Worm (Caenorhabditis elegans) whole organism, L4 larva: ENCODE results near the gene Y73C8B.1.

ENCODE experiments used
- D1046.2 ChIP-seq: fragments of 200-800 bp; sonication (Bioruptor generic); IDR thresholded peaks from 2 replicates; pipeline ENCODE4 v1.3.6; 2022; ENCODE audit warnings: missing genetic modification characterization, missing compliant biosample characterization
- F10B5.3 ChIP-seq: sonication (generic microtip); optimal IDR thresholded peaks from 2 replicates; lab custom pipeline; 2016; ENCODE audit warnings: mild to moderate bottlenecking, missing genetic modification characterization, missing compliant biosample characterization
- F49E8.2 ChIP-seq: sonication (generic microtip); optimal IDR thresholded peaks from 2 replicates; lab custom pipeline; 2016; ENCODE audit warnings: missing compliant biosample characterization, mild to moderate bottlenecking, missing genetic modification characterization, borderline replicate concordance
- R02D3.7 ChIP-seq: fragments of 150-350 bp; sonication (generic microtip); optimal IDR thresholded peaks from 3 replicates; lab custom pipeline; 2014; ENCODE audit warnings: missing biosample characterization, missing genetic modification characterization
- T20F7.1 ChIP-seq: fragments of 200-800 bp; sonication (Bioruptor generic); optimal IDR thresholded peaks from 2 replicates; lab custom pipeline; 2018; ENCODE audit warnings: mild to moderate bottlenecking, missing genetic modification characterization, missing compliant biosample characterization
- Y75B8A.6 ChIP-seq: fragments of 200-800 bp; sonication (Bioruptor generic); IDR thresholded peaks from 2 replicates; pipeline ENCODE4 v1.3.6; 2022; ENCODE audit warnings: missing genetic modification reagents, missing genetic modification characterization, missing compliant biosample characterization
- aha-1 ChIP-seq: fragments of 150-350 bp; peaks from one replicate; lab custom pipeline; 2014; ENCODE audit warnings: missing biosample characterization, missing genetic modification characterization
- ama-1 ChIP-seq: fragments of 150-350 bp; optimal IDR thresholded peaks from 2 replicates; lab custom pipeline; 2014; ENCODE audit warnings: inconsistent platforms, mixed read lengths
- arid-1 ChIP-seq: fragments of 200-800 bp; sonication (Bioruptor generic); conservative IDR thresholded peaks from 2 replicates; pipeline ENCODE4 v1.3.6; 2022; ENCODE audit warnings: missing genetic modification reagents, missing genetic modification characterization, missing compliant biosample characterization
- ceh-28 ChIP-seq: fragments of 150-350 bp; optimal IDR thresholded peaks from 2 replicates; lab custom pipeline; 2014; ENCODE audit warnings: missing biosample characterization, missing genetic modification reagents, missing genetic modification characterization
- ceh-62 ChIP-seq: sonication (generic microtip); optimal IDR thresholded peaks from 2 replicates; lab custom pipeline; 2017; ENCODE audit warnings: missing biosample characterization, missing genetic modification characterization
- ces-1 ChIP-seq: fragments of 150-350 bp; sonication (generic microtip); optimal IDR thresholded peaks from 4 replicates; lab custom pipeline; 2014; ENCODE audit warnings: missing biosample characterization, missing genetic modification reagents, missing genetic modification characterization
- ctbp-1 ChIP-seq: fragments of 200-800 bp; sonication (Bioruptor generic); IDR thresholded peaks from 2 replicates; pipeline ENCODE4 v1.3.6; 2022; ENCODE audit warnings: missing genetic modification reagents, missing genetic modification characterization, missing compliant biosample characterization
- daf-12 ChIP-seq: fragments of 150-350 bp; optimal IDR thresholded peaks from 2 replicates; lab custom pipeline; 2014; ENCODE audit warnings: missing biosample characterization, missing genetic modification reagents, missing genetic modification characterization
- dmd-9 ChIP-seq: fragments of 200-800 bp; sonication (Bioruptor generic); IDR thresholded peaks from 2 replicates; pipeline ENCODE4 v1.3.6; 2022; ENCODE audit warnings: missing genetic modification reagents, missing genetic modification characterization, missing compliant biosample characterization
- dpl-1 ChIP-seq: fragments of 150-350 bp; optimal IDR thresholded peaks from 2 replicates; lab custom pipeline; 2014; ENCODE audit warnings: missing biosample characterization, missing genetic modification reagents, missing genetic modification characterization
- duxl-1 ChIP-seq: sonication (generic microtip); optimal IDR thresholded peaks from 2 replicates; lab custom pipeline; 2016; ENCODE audit warnings: mild to moderate bottlenecking, missing genetic modification characterization, moderate library complexity, missing compliant biosample characterization; ENCODE audit not compliant: poor library complexity
- egl-43 ChIP-seq: fragments of 200-800 bp; sonication (Bioruptor generic); IDR thresholded peaks from 2 replicates; pipeline ENCODE4 v1.3.6; 2022; ENCODE audit warnings: missing genetic modification reagents, missing genetic modification characterization, missing compliant biosample characterization
- hmg-1.1 ChIP-seq: fragments of 200-800 bp; sonication (Bioruptor generic); IDR thresholded peaks from 2 replicates; pipeline ENCODE4 v1.3.6; 2022; ENCODE audit warnings: missing genetic modification reagents, missing genetic modification characterization, missing compliant biosample characterization
- jun-1 ChIP-seq: fragments of 150-350 bp; optimal IDR thresholded peaks from 2 replicates; lab custom pipeline; 2014; ENCODE audit warnings: missing biosample characterization, missing genetic modification reagents, missing genetic modification characterization
- madf-5 ChIP-seq, 2 experiments: fragments of 200-800 bp; sonication (Bioruptor generic); IDR thresholded peaks; 2 replicates each; pipeline ENCODE4 v1.3.6; 2022; ENCODE audit warnings: missing compliant biosample characterization in 2 of 2, missing genetic modification characterization in 2 of 2
- madf-9 ChIP-seq: fragments of 200-800 bp; sonication (Bioruptor generic); conservative IDR thresholded peaks from 2 replicates; pipeline ENCODE4 v1.3.6; 2022; ENCODE audit warnings: missing genetic modification reagents, missing genetic modification characterization, missing compliant biosample characterization
- nhr-10 ChIP-seq: fragments of 150-350 bp; optimal IDR thresholded peaks from 2 replicates; lab custom pipeline; 2014; ENCODE audit warnings: missing biosample characterization, missing genetic modification characterization
- nhr-11 ChIP-seq: fragments of 150-350 bp; optimal IDR thresholded peaks from 2 replicates; lab custom pipeline; 2014; ENCODE audit warnings: missing biosample characterization, missing genetic modification characterization
- nhr-111 ChIP-seq: fragments of 200-800 bp; sonication (Bioruptor generic); optimal IDR thresholded peaks from 2 replicates; lab custom pipeline; 2018; ENCODE audit warnings: mild to moderate bottlenecking, missing genetic modification characterization, missing compliant biosample characterization
- nhr-28 ChIP-seq: fragments of 150-350 bp; optimal IDR thresholded peaks from 2 replicates; lab custom pipeline; 2014; ENCODE audit warnings: missing biosample characterization, missing genetic modification characterization
- nhr-42 ChIP-seq: fragments of 200-800 bp; sonication (Bioruptor generic); IDR thresholded peaks from 2 replicates; pipeline ENCODE4 v1.3.6; 2022; ENCODE audit warnings: missing genetic modification characterization, missing compliant biosample characterization
- nhr-77 ChIP-seq: fragments of 150-350 bp; optimal IDR thresholded peaks from 2 replicates; lab custom pipeline; 2014; ENCODE audit warnings: missing biosample characterization, missing genetic modification characterization
- pqm-1 ChIP-seq: sonication (generic microtip); optimal IDR thresholded peaks from 2 replicates; lab custom pipeline; 2017; ENCODE audit warnings: missing biosample characterization, missing genetic modification characterization
- snpc-1.2 ChIP-seq: fragments of 200-800 bp; sonication (Bioruptor generic); IDR thresholded peaks from 2 replicates; pipeline ENCODE4 v1.3.6; 2022; ENCODE audit warnings: missing genetic modification reagents, missing genetic modification characterization, missing compliant biosample characterization
- spr-3 ChIP-seq: fragments of 200-800 bp; sonication (Bioruptor generic); optimal IDR thresholded peaks from 2 replicates; lab custom pipeline; 2018; ENCODE audit warnings: mild to moderate bottlenecking, missing genetic modification characterization, missing compliant biosample characterization
- tag-97 ChIP-seq: fragments of 200-800 bp; sonication (Bioruptor generic); IDR thresholded peaks from 2 replicates; pipeline ENCODE4 v1.3.6; 2022; ENCODE audit warnings: missing genetic modification characterization, missing compliant biosample characterization
- unc-130 ChIP-seq: sonication (generic microtip); optimal IDR thresholded peaks from 2 replicates; lab custom pipeline; 2016; ENCODE audit warnings: missing genetic modification reagents, missing genetic modification characterization, missing compliant biosample characterization
- unc-39 ChIP-seq: sonication (generic microtip); optimal IDR thresholded peaks from 2 replicates; lab custom pipeline; 2017; ENCODE audit warnings: missing biosample characterization, missing genetic modification characterization
- unc-62 ChIP-seq, 3 experiments: fragments of 150-350 bp in 1 of 3; sonication (generic microtip); optimal IDR thresholded peaks in 2 of 3; peaks in 1 of 3; 1 replicate in 1 of 3; 2 replicates in 2 of 3; lab custom pipeline; 2014 to 2017; ENCODE audit warnings: missing biosample characterization in 3 of 3, missing genetic modification characterization in 3 of 3, missing genetic modification reagents in 3 of 3, missing genotype in 1 of 3
- vab-7 ChIP-seq: fragments of 200-800 bp; sonication (Bioruptor generic); IDR thresholded peaks from 2 replicates; pipeline ENCODE4 v1.3.6; 2022; ENCODE audit warnings: missing genetic modification reagents, missing genetic modification characterization, missing compliant biosample characterization
- zfp-2 ChIP-seq: sonication (generic microtip); optimal IDR thresholded peaks from 2 replicates; lab custom pipeline; 2016; ENCODE audit warnings: mild to moderate bottlenecking, missing genetic modification characterization, missing compliant biosample characterization
- ztf-7 ChIP-seq: fragments of 150-350 bp; optimal IDR thresholded peaks from 2 replicates; lab custom pipeline; 2014; ENCODE audit warnings: missing biosample characterization, missing genetic modification characterization

The Y73C8B.1 gene

ce11 chrV:3230597-3230996 lies 33.9 kb upstream of the Y73C8B.1 start, which contains the start of gene K08D9.10:
Gene K08D9.10 (plus strand): TSS chrV:3230897.
- no peak for TF ChIP-seq ztf-7
- TF ChIP-seq vab-7 (GFP tag; lab: Robert Waterston, UW): no peak
- TF ChIP-seq ama-1 (lab: Kevin White, UChicago): no peak
- no peak for TF ChIP-seq hmg-1.1 (GFP tag; lab: Robert Waterston, UW)
- no peak for TF ChIP-seq zfp-2 (tag; lab: Kevin White, UChicago)
- TF ChIP-seq Y75B8A.6 (GFP tag; lab: Robert Waterston, UW): no peak
- TF ChIP-seq unc-39 (tag; lab: Kevin White, UChicago): no peak
- TF ChIP-seq nhr-77: no peak
- no peak for TF ChIP-seq R02D3.7 (tag; lab: Kevin White, UChicago)
- no peak for TF ChIP-seq daf-12 (tag; lab: Kevin White, UChicago)
- TF ChIP-seq tag-97 (GFP tag; lab: Robert Waterston, UW): no peak
- TF ChIP-seq madf-5 (GFP tag; IDR thresholded peaks at IDR 0.05; lab: Robert Waterston, UW): no peak
- TF ChIP-seq jun-1 (tag; lab: Kevin White, UChicago): no peak
- no peak for TF ChIP-seq nhr-10 (tag; lab: Kevin White, UChicago)
- no peak for TF ChIP-seq ceh-28 (tag; lab: Kevin White, UChicago)
- TF ChIP-seq madf-9: no peak
- no peak for TF ChIP-seq egl-43 (GFP tag; lab: Robert Waterston, UW)
- TF ChIP-seq, all 104 proteins: peak for 0

DNA sequence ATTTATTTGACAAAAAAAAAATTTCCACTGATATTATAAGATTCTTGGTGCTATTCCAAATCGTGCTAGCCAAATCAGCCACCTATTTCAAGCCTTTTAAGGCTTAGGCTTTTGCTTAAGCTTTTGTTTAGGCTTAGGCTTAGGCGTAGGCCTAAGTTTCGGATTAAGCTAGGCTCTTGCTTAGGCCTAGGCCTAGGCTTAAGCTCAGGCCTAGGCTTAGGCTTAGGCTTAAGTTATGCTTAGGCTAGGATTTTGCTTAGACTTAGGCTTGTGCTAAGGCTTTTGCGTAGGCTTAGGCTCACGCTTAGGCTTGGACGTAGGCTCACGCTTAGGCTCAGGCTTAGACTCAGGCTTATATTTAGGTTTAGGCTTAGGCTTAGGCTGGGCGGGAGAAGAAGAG lies 33.5 kb upstream of the Y73C8B.1 start:
- TF ChIP-seq aha-1 (tag; lab: Kevin White, UChicago) (no peak), nhr-111 (GFP tag; lab: Kevin White, UChicago) (no peak), unc-130 (GFP tag; lab: Kevin White, UChicago) (no peak), F49E8.2 (tag; lab: Kevin White, UChicago) (no peak), ces-1 (GFP tag; lab: Kevin White, UChicago) (no peak), vab-7 (GFP tag; lab: Robert Waterston, UW) (no peak), nhr-42 (GFP tag; lab: Robert Waterston, UW) (no peak), nhr-11 (tag; lab: Kevin White, UChicago) (no peak), pqm-1 (tag; lab: Kevin White, UChicago) (no peak), dpl-1 (GFP tag; lab: Kevin White, UChicago) (no peak)

ce11 chrV:3227373-3227772 lies 30.7 kb upstream of the Y73C8B.1 start, which contains the start of gene K08D9.2:
Gene K08D9.2 (plus strand): TSS chrV:3227673.
- no peak for TF ChIP-seq vab-7 (GFP tag; lab: Robert Waterston, UW)
- no peak for TF ChIP-seq nhr-28 (tag; lab: Kevin White, UChicago)
- no peak for TF ChIP-seq snpc-1.2 (GFP tag; lab: Robert Waterston, UW)
- no peak for TF ChIP-seq dmd-9 (GFP tag; lab: Robert Waterston, UW)
- TF ChIP-seq F10B5.3 (tag; lab: Kevin White, UChicago): no peak
- no peak for TF ChIP-seq arid-1 (GFP tag; lab: Robert Waterston, UW)
- TF ChIP-seq duxl-1 (tag; lab: Kevin White, UChicago): no peak
- no peak for TF ChIP-seq ctbp-1 (GFP tag; lab: Robert Waterston, UW)
- no peak for TF ChIP-seq D1046.2
- TF ChIP-seq spr-3: no peak
- TF ChIP-seq ceh-62 (tag; lab: Kevin White, UChicago): no peak

DNA sequence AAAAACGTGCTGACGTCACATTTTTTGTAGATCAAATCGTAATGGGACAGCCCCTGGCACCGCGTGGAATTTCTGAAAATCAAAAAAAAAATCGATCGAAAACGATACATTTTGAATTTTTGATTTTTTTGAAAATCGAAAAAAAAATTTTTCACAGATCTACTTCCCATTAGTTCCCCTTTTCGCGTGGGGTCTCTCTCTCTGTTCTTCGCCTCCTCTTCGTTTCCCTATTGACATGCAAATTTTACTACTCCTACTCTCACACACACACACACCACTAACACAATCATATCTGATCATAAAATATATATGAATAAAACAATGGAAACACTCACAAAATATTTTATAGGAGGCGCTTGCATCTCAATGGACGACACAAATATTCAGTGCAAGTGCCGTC lies 21.9 kb upstream of the Y73C8B.1 start:
- TF ChIP-seq unc-62 (GFP tag; optimal IDR thresholded peaks at IDR 0.05 in 1 of 2; lab: Kevin White, UChicago) (peak in 1 of 2 experiments; percentile 31), unc-62 (tag; optimal IDR thresholded peaks at IDR 0.05; lab: Kevin White, UChicago) (no peak), T20F7.1 (GFP tag; lab: Kevin White, UChicago) (no peak)
